Fruit fly (Drosophila melanogaster): ENCODE data around the gene CG1265.
A peak's percentile ranks its signal among the peaks of the same experiment; 100 is the strongest.

CG1265 gene

dm6 chr3L:4282627-4283026, 28.1 kb downstream of the CG1265 start, which contains the start of gene CG11583 (continued):
- TF ChIP-seq Dad (GFP tag; optimal IDR thresholded peaks at IDR 0.05) (peak; percentile 35), CTCF (GFP tag; optimal IDR thresholded peaks at IDR 0.05) (peak; percentile 36), CG1529 (GFP tag; optimal IDR thresholded peaks at IDR 0.05) (no peak), pan (optimal IDR thresholded peaks at IDR 0.05) (no peak), pan (GFP tag; optimal IDR thresholded peaks at IDR 0.05 in 1 of 2, IDR thresholded peaks at IDR 0.05 in 1 of 2) (peak in 1 of 2 experiments; percentile 17), crp (GFP tag; optimal IDR thresholded peaks at IDR 0.05) (peak in 1 of 2 experiments; percentile 9), scrt (GFP tag; optimal IDR thresholded peaks at IDR 0.05) (no peak), Deaf1 (tag; optimal IDR thresholded peaks at IDR 0.05) (no peak), CG7786 (GFP tag; optimal IDR thresholded peaks at IDR 0.05) (peak; percentile 40), CG13624 (GFP tag; optimal IDR thresholded peaks at IDR 0.05) (peak; percentile 42), CG15479 (GFP tag; optimal IDR thresholded peaks at IDR 0.05) (no peak), CG11696 (GFP tag; IDR thresholded peaks at IDR 0.05) (no peak), CG1603 (tag; optimal IDR thresholded peaks at IDR 0.05) (peak; percentile 64), CG8388 (GFP tag; optimal IDR thresholded peaks at IDR 0.05) (no peak), CG12219 (GFP tag; optimal IDR thresholded peaks at IDR 0.05) (no peak), CG33557 (GFP tag; optimal IDR thresholded peaks at IDR 0.05) (peak; percentile 13), zen2 (GFP tag; IDR thresholded peaks at IDR 0.05; ENCODE audit: partially characterized antibody) (no peak), MBD-R2 (GFP tag; IDR thresholded peaks at IDR 0.05) (peak; percentile 89), NC2β (GFP tag; optimal IDR thresholded peaks at IDR 0.05) (peak; percentile 57), Vsx1 (GFP tag; optimal IDR thresholded peaks at IDR 0.05) (no peak), Dek (tag; optimal IDR thresholded peaks at IDR 0.05) (peak; percentile 1), zfh2 (GFP tag; optimal IDR thresholded peaks at IDR 0.05) (peak; percentile 51), CG5953 (GFP tag; IDR thresholded peaks at IDR 0.05) (no peak), CG34422 (GFP tag; IDR thresholded peaks at IDR 0.05) (peak; percentile 63; the same call in 1 of the 3 replicates), ftz-f1 (GFP tag; optimal IDR thresholded peaks at IDR 0.05) (peak; percentile 48), Chrac-16 (GFP tag; optimal IDR thresholded peaks at IDR 0.05) (peak; percentile 28), CG15514 (GFP tag; optimal IDR thresholded peaks at IDR 0.05) (peak; percentile 97), zfh1 (GFP tag; IDR thresholded peaks at IDR 0.05) (no peak), CG8765 (GFP tag; IDR thresholded peaks at IDR 0.05) (no peak), bbx (GFP tag; IDR thresholded peaks at IDR 0.05; ENCODE audit: partially characterized antibody) (0 out of 2 replicates have a peak, but pooled peaks have one; percentile 8), CG7745 (tag; optimal IDR thresholded peaks at IDR 0.05) (no peak), Aef1 (GFP tag; IDR thresholded peaks at IDR 0.05) (no peak), br (optimal IDR thresholded peaks at IDR 0.05) (no peak), tin (GFP tag; optimal IDR thresholded peaks at IDR 0.05) (peak; percentile 35), zen (tag; optimal IDR thresholded peaks at IDR 0.05) (peak; percentile 8), CG9609 (GFP tag; optimal IDR thresholded peaks at IDR 0.05) (peak; percentile 38), CG6683 (GFP tag; optimal IDR thresholded peaks at IDR 0.05) (no peak), CG11093 (GFP tag; IDR thresholded peaks at IDR 0.05) (no peak), CG4707 (GFP tag; optimal IDR thresholded peaks at IDR 0.05) (no peak), kah (GFP tag; optimal IDR thresholded peaks at IDR 0.05) (no peak), peb (GFP tag; IDR thresholded peaks at IDR 0.05) (no peak), HLHmδ (GFP tag; optimal IDR thresholded peaks at IDR 0.05) (no peak), CG1832 (GFP tag; optimal IDR thresholded peaks at IDR 0.05) (no peak), Neu2 (GFP tag; optimal IDR thresholded peaks at IDR 0.05; ENCODE audit: borderline replicate concordance) (no peak), pho (GFP tag; optimal IDR thresholded peaks at IDR 0.05) (peak; percentile 60), CG3163 (GFP tag; optimal IDR thresholded peaks at IDR 0.05) (peak; percentile 17), CG31441 (GFP tag; IDR thresholded peaks at IDR 0.05) (no peak), CG13424 (tag; optimal IDR thresholded peaks at IDR 0.05) (no peak), Antp (GFP tag; optimal IDR thresholded peaks at IDR 0.05) (peak; percentile 44), dan (GFP tag; IDR thresholded peaks at IDR 0.05) (no peak), Lpt (GFP tag; optimal IDR thresholded peaks at IDR 0.05) (no peak), Spps (tag; optimal IDR thresholded peaks at IDR 0.05) (no peak)
